Fruit fly (Drosophila melanogaster) S2 (cell line): ENCODE results near the gene CG13012.

Source experiments
- CG8478 ChIP-seq: fragments of >200 bp; optimal IDR thresholded peaks from 2 replicates; lab custom pipeline; 2018
- CTCF ChIP-seq, 2 experiments: fragments of >200 bp; optimal IDR thresholded peaks; 2 replicates each; lab custom pipeline; 2018

The CG13012 gene

dm6 chrX:16694959-16695358, 18.4 kb upstream of the CG13012 start, which contains the start of gene Septin4:
TSS of gene Septin4 (minus strand) at chrX:16695173.
- TF ChIP-seq CTCF (optimal IDR thresholded peaks at IDR 0.05; lab: Kevin White, UChicago) (no peak), CG8478 (lab: Kevin White, UChicago) (no peak)

DNA sequence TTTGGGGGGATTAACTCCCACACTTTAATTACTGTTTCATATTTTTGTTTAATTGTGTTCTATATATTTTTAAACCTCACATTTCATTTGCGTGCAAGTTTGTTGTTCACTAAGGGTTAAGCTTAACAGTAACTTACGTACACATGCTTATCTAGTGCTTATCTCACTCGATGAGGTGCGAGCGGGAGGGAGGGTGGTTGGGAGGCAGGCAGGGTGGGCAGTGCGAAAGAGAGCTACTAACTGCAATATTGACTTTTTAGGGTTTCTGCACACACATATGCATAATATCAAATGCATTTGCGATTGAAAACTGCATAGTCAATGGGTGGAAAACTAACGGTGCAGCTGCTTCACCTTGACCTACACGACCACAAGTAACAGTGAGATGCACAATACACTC, 17.9 kb upstream of the CG13012 start:
- no peak for TF ChIP-seq CTCF (optimal IDR thresholded peaks at IDR 0.05; lab: Kevin White, UChicago)
- TF ChIP-seq CG8478 (lab: Kevin White, UChicago), result no peak

- TF ChIP-seq CG8478 (lab: Kevin White, UChicago) (no peak), CTCF (optimal IDR thresholded peaks at IDR 0.05; lab: Kevin White, UChicago) (no peak)
Observed at dm6 chrX:16693805-16694387, 17.3 kb upstream of the CG13012 start.

dm6 chrX:16692325-16692724, 15.8 kb upstream of the CG13012 start:
- TF ChIP-seq CTCF (optimal IDR thresholded peaks at IDR 0.05; lab: Kevin White, UChicago) (no peak), CG8478 (lab: Kevin White, UChicago) (no peak)

- TF ChIP-seq CTCF (optimal IDR thresholded peaks at IDR 0.05; lab: Kevin White, UChicago), result no peak
- no peak for TF ChIP-seq CG8478 (lab: Kevin White, UChicago)
Observed at dm6 chrX:16691440-16691839, 14.9 kb upstream of the CG13012 start.

DNA sequence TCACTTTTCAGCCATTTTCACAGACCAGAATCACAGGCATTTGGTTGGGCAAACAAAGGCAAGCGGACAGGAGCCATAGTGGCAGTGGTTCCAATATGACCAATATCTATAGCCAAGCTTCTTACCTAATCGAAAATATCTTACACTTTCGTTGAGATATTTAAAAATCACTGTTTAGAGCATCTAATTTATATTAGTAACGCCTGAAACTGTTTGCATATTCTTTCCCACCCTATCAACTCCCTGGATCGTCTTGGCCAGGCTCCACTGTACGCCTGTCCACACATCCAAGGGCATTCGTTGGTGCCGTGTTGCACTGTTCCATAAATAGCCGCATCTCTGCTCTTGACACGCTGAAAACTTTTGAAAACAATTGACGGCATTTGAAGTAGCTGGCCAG, 13.9 kb upstream of the CG13012 start:
- TF ChIP-seq CTCF (optimal IDR thresholded peaks at IDR 0.05; lab: Kevin White, UChicago) (no peak), CG8478 (lab: Kevin White, UChicago) (no peak)

DNA sequence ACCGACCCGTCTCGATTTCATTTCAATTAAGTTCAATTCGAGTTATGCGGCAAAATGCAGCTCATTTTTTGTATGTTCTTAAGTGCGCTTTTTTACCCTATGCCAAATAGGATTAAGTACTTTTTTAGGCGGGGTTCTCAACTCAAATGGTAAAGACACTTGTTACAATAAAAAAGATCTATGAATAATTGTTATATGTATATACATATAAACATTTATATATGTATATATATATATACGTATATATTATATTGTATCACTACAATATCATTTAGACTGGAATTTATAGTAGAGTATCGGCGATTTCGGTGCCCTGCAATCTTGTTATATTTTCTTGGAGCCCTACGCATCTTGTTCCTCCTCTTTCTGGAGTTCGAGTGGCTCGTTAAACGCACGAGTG, 13.4 kb upstream of the CG13012 start:
- TF ChIP-seq CG8478 (lab: Kevin White, UChicago) (no peak), CTCF (optimal IDR thresholded peaks at IDR 0.05; lab: Kevin White, UChicago) (no peak)

dm6 chrX:16689339-16689738, 12.8 kb upstream of the CG13012 start:
- TF ChIP-seq CTCF (optimal IDR thresholded peaks at IDR 0.05; lab: Kevin White, UChicago), result no peak
- TF ChIP-seq CG8478 (lab: Kevin White, UChicago), result no peak

DNA sequence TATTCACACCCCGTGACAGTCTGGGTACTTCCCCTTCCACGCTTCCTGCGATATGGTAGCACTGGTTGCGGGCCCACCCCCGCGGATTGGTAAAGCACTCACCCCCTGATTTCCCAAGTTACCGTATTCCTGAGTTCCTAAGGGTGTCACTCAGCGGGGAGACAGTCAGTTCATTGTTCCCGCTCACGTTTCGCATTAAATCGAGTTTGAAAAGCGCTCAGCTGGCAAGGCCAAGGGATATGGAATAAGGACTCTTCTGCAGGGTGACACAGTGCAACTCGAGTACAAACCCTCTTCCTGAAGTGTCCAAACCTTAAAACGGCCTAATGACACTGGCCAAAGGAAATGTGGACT, 11.5 kb upstream of the CG13012 start:
- TF ChIP-seq CG8478 (lab: Kevin White, UChicago) (no peak), CTCF (optimal IDR thresholded peaks at IDR 0.05; lab: Kevin White, UChicago) (no peak)

DNA sequence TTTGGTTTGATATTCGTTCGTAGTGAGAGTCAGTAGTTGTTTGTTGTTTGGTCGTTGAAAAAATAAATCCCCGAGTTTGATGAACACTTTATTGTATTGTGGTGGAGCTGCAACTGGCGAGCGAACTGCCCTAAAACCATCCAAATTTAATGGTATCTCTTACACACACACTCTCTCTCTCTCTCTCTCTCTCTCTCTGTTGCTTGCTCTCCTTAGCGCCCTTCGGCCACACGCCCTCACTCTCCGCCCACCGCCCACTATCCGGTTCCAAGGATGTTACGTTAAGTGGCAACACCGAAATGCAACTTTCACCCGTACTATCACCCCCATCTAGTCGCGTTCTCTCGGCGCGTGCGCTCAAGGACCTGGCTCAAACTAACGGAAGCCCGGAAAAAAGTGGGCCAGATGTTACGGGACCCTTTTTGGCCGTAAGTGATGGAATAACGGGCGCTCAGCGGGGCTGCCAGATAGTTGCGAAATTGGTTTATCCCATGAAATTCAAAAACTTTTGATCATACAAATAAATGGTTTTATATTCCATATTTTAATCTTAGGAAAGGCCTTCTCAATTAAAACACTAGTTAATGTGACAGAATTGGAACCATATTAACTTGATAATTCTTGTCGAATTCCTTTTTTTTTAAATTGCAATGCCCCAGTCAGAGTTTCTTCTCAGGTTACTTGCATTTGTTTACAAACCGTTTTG, 11.0 kb upstream of the CG13012 start:
- no peak for TF ChIP-seq CTCF (optimal IDR thresholded peaks at IDR 0.05; lab: Kevin White, UChicago)
- no peak for TF ChIP-seq CG8478 (lab: Kevin White, UChicago)

- TF ChIP-seq CG8478 (lab: Kevin White, UChicago) (no peak), CTCF (optimal IDR thresholded peaks at IDR 0.05; lab: Kevin White, UChicago) (peak; percentile 31 to 49)
Observed at dm6 chrX:16683765-16684164, 7.2 kb upstream of the CG13012 start, which contains the start of gene Axs. TSS of gene Axs (minus strand) at chrX:16683895.

dm6 chrX:16678845-16679347, 2.3 kb upstream of the CG13012 start, which contains the start of the genes CG13010 and sing:
TSS of gene CG13010 (minus strand) at chrX:16678945.
TSS of gene sing (plus strand) at chrX:16679297.
- TF ChIP-seq CG8478 (lab: Kevin White, UChicago) (no peak), CTCF (optimal IDR thresholded peaks at IDR 0.05; lab: Kevin White, UChicago) (no peak)

- TF ChIP-seq CTCF (optimal IDR thresholded peaks at IDR 0.05; lab: Kevin White, UChicago) (no peak), CG8478 (lab: Kevin White, UChicago) (no peak)
Observed at dm6 chrX:16677163-16677562, 610 bp upstream of the CG13012 start.

dm6 chrX:16674538-16674937, 2.0 kb downstream of the CG13012 start:
- TF ChIP-seq CTCF (optimal IDR thresholded peaks at IDR 0.05; lab: Kevin White, UChicago) (no peak), CG8478 (lab: Kevin White, UChicago) (no peak)

- TF ChIP-seq CTCF (optimal IDR thresholded peaks at IDR 0.05; lab: Kevin White, UChicago), result no peak
- no peak for TF ChIP-seq CG8478 (lab: Kevin White, UChicago)
Observed at dm6 chrX:16672904-16673303, 3.6 kb downstream of the CG13012 start.
